Worm (Caenorhabditis elegans) whole organism, L4 larva: ENCODE measurements around the gene Y54G2A.72.

ENCODE experiments used
- R02D3.7 ChIP-seq: fragments of 150-350 bp; sonication (generic microtip); optimal IDR thresholded peaks from 3 replicates; lab custom pipeline; 2014; ENCODE audit warnings: missing biosample characterization, missing genetic modification characterization
- ceh-28 ChIP-seq: fragments of 150-350 bp; optimal IDR thresholded peaks from 2 replicates; lab custom pipeline; 2014; ENCODE audit warnings: missing biosample characterization, missing genetic modification reagents, missing genetic modification characterization
- jun-1 ChIP-seq: fragments of 150-350 bp; optimal IDR thresholded peaks from 2 replicates; lab custom pipeline; 2014; ENCODE audit warnings: missing biosample characterization, missing genetic modification reagents, missing genetic modification characterization
- lin-15B ChIP-seq: fragments of 150-350 bp; sonication (generic microtip); optimal IDR thresholded peaks from 3 replicates; lab custom pipeline; 2014; ENCODE audit warnings: missing biosample characterization, missing genetic modification characterization
- mes-2 ChIP-seq: sonication (generic microtip); optimal IDR thresholded peaks from 2 replicates; lab custom pipeline; 2016; ENCODE audit warnings: missing genotype, mild to moderate bottlenecking, missing genetic modification characterization, missing compliant biosample characterization; ENCODE audit not compliant: poor library complexity, severe bottlenecking
- nhr-11 ChIP-seq: fragments of 150-350 bp; optimal IDR thresholded peaks from 2 replicates; lab custom pipeline; 2014; ENCODE audit warnings: missing biosample characterization, missing genetic modification characterization
- nhr-28 ChIP-seq: fragments of 150-350 bp; optimal IDR thresholded peaks from 2 replicates; lab custom pipeline; 2014; ENCODE audit warnings: missing biosample characterization, missing genetic modification characterization
- php-3 ChIP-seq: fragments of 200-800 bp; sonication (Bioruptor generic); IDR thresholded peaks from 2 replicates; pipeline ENCODE4 v1.3.6; 2022; ENCODE audit warnings: missing genetic modification reagents, missing genetic modification characterization, missing compliant biosample characterization
- snpc-4 ChIP-seq: fragments of 150-350 bp; optimal IDR thresholded peaks from 2 replicates; lab custom pipeline; 2014; ENCODE audit warnings: missing biosample characterization, missing genetic modification characterization
- unc-62 ChIP-seq, 3 experiments: fragments of 150-350 bp in 1 of 3; sonication (generic microtip); optimal IDR thresholded peaks in 2 of 3; peaks in 1 of 3; 1 replicate in 1 of 3; 2 replicates in 2 of 3; lab custom pipeline; 2014 to 2017; ENCODE audit warnings: missing biosample characterization in 3 of 3, missing genetic modification characterization in 3 of 3, missing genetic modification reagents in 3 of 3, missing genotype in 1 of 3
- ztf-11 ChIP-seq: fragments of 150-350 bp; optimal IDR thresholded peaks from 2 replicates; lab custom pipeline; 2014; ENCODE audit warnings: missing biosample characterization, missing genetic modification characterization

- TF ChIP-seq ceh-28 (no peak), lin-15B (no peak), R02D3.7 (no peak), snpc-4 (tag; lab: Kevin White, UChicago) (no peak), unc-62 (GFP tag; optimal IDR thresholded peaks at IDR 0.05 in 1 of 2; lab: Kevin White, UChicago) (no peak), unc-62 (tag; optimal IDR thresholded peaks at IDR 0.05; lab: Kevin White, UChicago) (no peak), nhr-28 (no peak), ztf-11 (no peak), mes-2 (tag; lab: Kevin White, UChicago) (no peak), jun-1 (tag; lab: Kevin White, UChicago) (no peak), nhr-11 (tag; lab: Kevin White, UChicago) (no peak), php-3 (GFP tag; lab: Robert Waterston, UW) (no peak)
Observed at ce11 chrIV:2819633-2820032, 41.7 kb downstream of the Y54G2A.72 start, which contains the start of gene Y54G2A.13.
